Worm (Caenorhabditis elegans): ENCODE measurements around the gene gtf-2E1.

gtf-2E1 gene

ce11 chrIV:17238951-17239350, 16.1 kb upstream of the gtf-2E1 start:
- no peak for TF ChIP-seq egl-5 (tag; optimal IDR thresholded peaks at IDR 0.05)
- peak; percentile 61 for TF ChIP-seq fkh-10 (GFP tag; optimal IDR thresholded peaks at IDR 0.05)

- TF ChIP-seq fkh-10 (GFP tag; optimal IDR thresholded peaks at IDR 0.05) (no peak), pqm-1 (tag; optimal IDR thresholded peaks at IDR 0.05) (peak; percentile 99), jun-1 (tag; optimal IDR thresholded peaks at IDR 0.05) (peak; percentile 94), daf-12 (tag; optimal IDR thresholded peaks at IDR 0.05) (no peak), elt-2 (tag; optimal IDR thresholded peaks at IDR 0.05) (peak; percentile 99), pha-4 (tag; optimal IDR thresholded peaks at IDR 0.05) (peak; percentile 36), skn-1 (tag; optimal IDR thresholded peaks at IDR 0.05) (peak; percentile 22), mml-1 (tag; optimal IDR thresholded peaks at IDR 0.05) (no peak)
These were observed 9.9 kb upstream of the gtf-2E1 start, which contains the start of gene ZK550.2 for ce11 chrIV:17245200-17245599. Gene ZK550.2 (plus strand): TSS chrIV:17245584.

ce11 chrIV:17247184-17247583, 7.9 kb upstream of the gtf-2E1 start:
- TF ChIP-seq eor-1 (tag; optimal IDR thresholded peaks at IDR 0.05) (no peak), jun-1 (tag; optimal IDR thresholded peaks at IDR 0.05) (no peak), unc-62 (GFP tag; optimal IDR thresholded peaks at IDR 0.05) (no peak), skn-1 (tag; optimal IDR thresholded peaks at IDR 0.05) (no peak), nhr-237 (tag; optimal IDR thresholded peaks at IDR 0.05) (no peak), elt-3 (tag; optimal IDR thresholded peaks at IDR 0.05) (no peak), ZK546.5 (tag; optimal IDR thresholded peaks at IDR 0.05) (no peak), elt-1 (tag; optimal IDR thresholded peaks at IDR 0.05) (no peak)

ce11 chrIV:17248538-17248937, 6.6 kb upstream of the gtf-2E1 start:
- TF ChIP-seq hmg-11 (tag; optimal IDR thresholded peaks at IDR 0.05) = no peak
- TF ChIP-seq fkh-10 (GFP tag; optimal IDR thresholded peaks at IDR 0.05) = no peak
- no peak for TF ChIP-seq jun-1 (tag; optimal IDR thresholded peaks at IDR 0.05)
- TF ChIP-seq nhr-11 (tag; optimal IDR thresholded peaks at IDR 0.05) = no peak
- no peak for TF ChIP-seq elt-2 (tag; optimal IDR thresholded peaks at IDR 0.05)
- TF ChIP-seq ZK546.5 (tag; optimal IDR thresholded peaks at IDR 0.05) = no peak
- TF ChIP-seq sea-2 (GFP tag; optimal IDR thresholded peaks at IDR 0.05) = no peak
- TF ChIP-seq ztf-4 (tag; optimal IDR thresholded peaks at IDR 0.05) = no peak
- no peak for TF ChIP-seq nhr-12 (tag; optimal IDR thresholded peaks at IDR 0.05)
- TF ChIP-seq lin-15B (tag; optimal IDR thresholded peaks at IDR 0.05) = no peak
- no peak for TF ChIP-seq nhr-43 (tag; optimal IDR thresholded peaks at IDR 0.05; ENCODE audit: poor library complexity, severe bottlenecking)
- no peak for TF ChIP-seq nhr-25 (tag; optimal IDR thresholded peaks at IDR 0.05)

ce11 chrIV:17249691-17250181, 5.4 kb upstream of the gtf-2E1 start, which contains the start of gene eelo-2:
Gene eelo-2 (plus strand): TSS chrIV:17250131.
- peak; percentile 99 for TF ChIP-seq nhr-23 (tag; optimal IDR thresholded peaks at IDR 0.05)
- TF ChIP-seq nhr-77 (tag; optimal IDR thresholded peaks at IDR 0.05) = peak; percentile 88
- TF ChIP-seq jun-1 (tag; optimal IDR thresholded peaks at IDR 0.05) = peak; percentile 97
- TF ChIP-seq aly-2 (tag; optimal IDR thresholded peaks at IDR 0.05) = peak; percentile 75
- TF ChIP-seq nhr-76 (tag; optimal IDR thresholded peaks at IDR 0.05) = peak; percentile 91
- no peak for TF ChIP-seq ztf-11 (tag; optimal IDR thresholded peaks at IDR 0.05)
- peak; percentile 65 for TF ChIP-seq unc-62 (GFP tag; optimal IDR thresholded peaks at IDR 0.05)
- peak; percentile 72 for TF ChIP-seq elt-1 (tag; optimal IDR thresholded peaks at IDR 0.05)
- TF ChIP-seq elt-2 (tag; optimal IDR thresholded peaks at IDR 0.05) = peak; percentile 90
- peak; percentile 88 for TF ChIP-seq ama-1 (optimal IDR thresholded peaks at IDR 0.05)
- peak in 1 of 3 experiments; percentile 73 for TF ChIP-seq elt-3 (tag; optimal IDR thresholded peaks at IDR 0.05)
- TF ChIP-seq mdl-1 (tag; optimal IDR thresholded peaks at IDR 0.05) = no peak
- peak; percentile 48 for TF ChIP-seq unc-39 (tag; optimal IDR thresholded peaks at IDR 0.05)
- TF ChIP-seq nfya-1 (tag; optimal IDR thresholded peaks at IDR 0.05; ENCODE audit: insufficient read depth) = peak; percentile 98
- peak; percentile 100 for TF ChIP-seq lin-15B (tag; optimal IDR thresholded peaks at IDR 0.05)
- peak; percentile 40 for TF ChIP-seq nhr-67 (tag; optimal IDR thresholded peaks at IDR 0.05)
- peak; percentile 64 for TF ChIP-seq fos-1 (tag; optimal IDR thresholded peaks at IDR 0.05)
- TF ChIP-seq daf-12 (tag; optimal IDR thresholded peaks at IDR 0.05) = peak; percentile 40
- peak; percentile 96 for TF ChIP-seq hmg-11 (tag; optimal IDR thresholded peaks at IDR 0.05)
- TF ChIP-seq nhr-237 (tag; optimal IDR thresholded peaks at IDR 0.05) = peak; percentile 54
- no peak for TF ChIP-seq mml-1 (tag; optimal IDR thresholded peaks at IDR 0.05)
- TF ChIP-seq nhr-43 (tag; optimal IDR thresholded peaks at IDR 0.05; ENCODE audit: poor library complexity, severe bottlenecking) = peak; percentile 98
- peak; percentile 35 for TF ChIP-seq ceh-16 (tag; optimal IDR thresholded peaks at IDR 0.05)
- TF ChIP-seq tbx-2 (tag; optimal IDR thresholded peaks at IDR 0.05) = peak; percentile 96
- peak; percentile 99 for TF ChIP-seq lin-39 (tag; optimal IDR thresholded peaks at IDR 0.05)
- peak; percentile 100 for TF ChIP-seq pha-4 (tag; optimal IDR thresholded peaks at IDR 0.05)
- TF ChIP-seq skn-1 (tag; optimal IDR thresholded peaks at IDR 0.05) = peak; percentile 96
- no peak for TF ChIP-seq nhr-12 (tag; optimal IDR thresholded peaks at IDR 0.05)
- peak; percentile 94 for TF ChIP-seq nhr-11 (tag; optimal IDR thresholded peaks at IDR 0.05)
- TF ChIP-seq ceh-9 (tag; optimal IDR thresholded peaks at IDR 0.05) = no peak
- TF ChIP-seq lsy-12 (tag; optimal IDR thresholded peaks at IDR 0.05) = peak; percentile 96
- TF ChIP-seq R02D3.7 (tag; optimal IDR thresholded peaks at IDR 0.05) = peak; percentile 93
- TF ChIP-seq ceh-82 (tag; optimal IDR thresholded peaks at IDR 0.05) = peak; percentile 96
- peak; percentile 93 for TF ChIP-seq egl-5 (tag; optimal IDR thresholded peaks at IDR 0.05)
- peak; percentile 94 for TF ChIP-seq ceh-28 (tag; optimal IDR thresholded peaks at IDR 0.05)
- TF ChIP-seq pqm-1 (tag; optimal IDR thresholded peaks at IDR 0.05) = peak; percentile 86
